Fruit fly (Drosophila melanogaster) whole organism, pupa: Measurements from ENCODE around the gene CG45011.

Experiments used
- CG10348 ChIP-seq: fragments of 200-800 bp; sonication (Bioruptor generic); IDR thresholded peaks from 2 replicates; pipeline ENCODE4 v1.3.6; 2022; ENCODE audit warnings: missing biosample characterization, missing genetic modification characterization
- CG12605 ChIP-seq: fragments of 200-800 bp; sonication (Bioruptor generic); IDR thresholded peaks from 2 replicates; pipeline ENCODE4 v1.3.6; 2022; ENCODE audit warnings: missing biosample characterization, missing genetic modification characterization
- CG13204 ChIP-seq: fragments of 200-800 bp; sonication (Bioruptor generic); optimal IDR thresholded peaks from 2 replicates; lab custom pipeline; 2018; ENCODE audit warnings: missing biosample characterization, mild to moderate bottlenecking, missing genetic modification characterization, moderate library complexity
- CG14655 ChIP-seq: fragments of 200-800 bp; sonication (Bioruptor generic); optimal IDR thresholded peaks from 3 replicates; lab custom pipeline; 2017; ENCODE audit warnings: mild to moderate bottlenecking, missing biosample characterization, missing genetic modification reagents, missing genetic modification characterization
- CG15710 ChIP-seq: fragments of 200-800 bp; sonication (Bioruptor generic); optimal IDR thresholded peaks from 2 replicates; lab custom pipeline; 2018; ENCODE audit warnings: missing biosample characterization, mild to moderate bottlenecking, missing genetic modification characterization, moderate library complexity
- CG17806 ChIP-seq: fragments of 200-800 bp; sonication (Bioruptor generic); optimal IDR thresholded peaks from 2 replicates; lab custom pipeline; 2018; ENCODE audit warnings: missing biosample characterization, mild to moderate bottlenecking, missing genetic modification characterization, moderate library complexity
- CG32121 ChIP-seq: fragments of 200-800 bp; sonication (Bioruptor generic); IDR thresholded peaks from 2 replicates; pipeline ENCODE4 v1.3.6; 2022; ENCODE audit warnings: missing biosample characterization, missing genetic modification characterization
- CG34367 ChIP-seq: fragments of 200-800 bp; sonication (Bioruptor generic); optimal IDR thresholded peaks from 2 replicates; lab custom pipeline; 2018; ENCODE audit warnings: missing biosample characterization, mild to moderate bottlenecking, missing genetic modification characterization
- CG4496 ChIP-seq: fragments of 200-800 bp; sonication (Bioruptor generic); IDR thresholded peaks from 3 replicates; pipeline ENCODE4 v1.3.6; 2022; ENCODE audit warnings: missing biosample characterization, missing genetic modification characterization
- CG8159 ChIP-seq: fragments of 200-800 bp; sonication (Bioruptor generic); optimal IDR thresholded peaks from 3 replicates; lab custom pipeline; 2018; ENCODE audit warnings: missing biosample characterization, mild to moderate bottlenecking, missing genetic modification characterization, moderate library complexity
- CG8301 ChIP-seq: fragments of 200-800 bp; sonication (Bioruptor generic); optimal IDR thresholded peaks from 2 replicates; lab custom pipeline; 2018; ENCODE audit warnings: missing biosample characterization, mild to moderate bottlenecking, missing genetic modification characterization
- CG9948 ChIP-seq: fragments of 200-800 bp; sonication (Bioruptor generic); optimal IDR thresholded peaks from 2 replicates; lab custom pipeline; 2018; ENCODE audit warnings: missing biosample characterization, mild to moderate bottlenecking, missing genetic modification characterization, moderate library complexity
- D1 ChIP-seq: fragments of 200-800 bp; sonication (Bioruptor generic); optimal IDR thresholded peaks from 2 replicates; lab custom pipeline; 2018; ENCODE audit warnings: missing biosample characterization, mild to moderate bottlenecking, missing genetic modification characterization, moderate library complexity
- EcR ChIP-seq: fragments of 200-800 bp; sonication (Bioruptor generic); optimal IDR thresholded peaks from 3 replicates; lab custom pipeline; 2019; ENCODE audit warnings: missing biosample characterization, missing genetic modification characterization, mild to moderate bottlenecking, moderate library complexity, missing genetic modification reagents
- Ets98B ChIP-seq: fragments of 200-800 bp; sonication (Bioruptor generic); IDR thresholded peaks from 2 replicates; pipeline ENCODE4 v1.3.6; 2022; ENCODE audit warnings: missing biosample characterization, missing genetic modification characterization
- Pif1A ChIP-seq: fragments of 200-800 bp; sonication (Bioruptor generic); optimal IDR thresholded peaks from 3 replicates; lab custom pipeline; 2016; ENCODE audit warnings: missing biosample characterization, missing genetic modification characterization
- Pif1B ChIP-seq: fragments of 200-800 bp; sonication (Bioruptor generic); optimal IDR thresholded peaks from 3 replicates; lab custom pipeline; 2016; ENCODE audit warnings: missing biosample characterization, missing genetic modification characterization
- Snoo ChIP-seq: fragments of 200-800 bp; sonication (Bioruptor generic); optimal IDR thresholded peaks from 3 replicates; lab custom pipeline; 2017; ENCODE audit warnings: missing biosample characterization, mild to moderate bottlenecking, missing genetic modification characterization, inconsistent platforms
- fd96Ca ChIP-seq: fragments of 200-800 bp; sonication (Bioruptor generic); IDR thresholded peaks from 3 replicates; pipeline ENCODE4 v1.3.6; 2022; ENCODE audit warnings: missing biosample characterization, missing genetic modification characterization
- gl ChIP-seq: fragments of 200-800 bp; sonication (Bioruptor generic); optimal IDR thresholded peaks from 2 replicates; lab custom pipeline; 2018; ENCODE audit warnings: missing biosample characterization, mild to moderate bottlenecking, missing genetic modification characterization
- rn ChIP-seq: fragments of 200-800 bp; sonication (Bioruptor generic); IDR thresholded peaks from 2 replicates; pipeline ENCODE4 v1.3.6; 2022; ENCODE audit warnings: missing biosample characterization, missing genetic modification characterization

CG45011 gene

DNA sequence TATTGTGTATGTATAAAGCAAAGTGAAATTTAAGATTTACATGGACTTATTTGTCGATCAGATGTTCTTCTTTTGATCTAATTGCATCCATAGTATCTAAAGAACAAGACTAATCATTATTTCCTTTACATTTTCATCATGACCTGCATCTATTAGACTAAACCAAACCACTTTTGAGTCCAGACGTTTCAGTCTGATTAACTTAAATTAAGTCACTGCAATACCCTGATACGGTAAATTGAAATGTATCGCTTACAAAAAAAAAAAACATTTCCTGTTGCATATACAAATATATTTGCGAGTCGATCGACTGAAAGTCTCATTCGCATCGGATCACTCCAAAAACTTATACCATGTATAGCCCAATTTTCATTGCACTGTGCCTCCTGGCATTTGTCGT is at the start of gene CG45011:
CG45011 (plus strand) TSS at position 301 of the 400 bp plus-strand sequence.
- TF ChIP-seq gl, result no peak
- TF ChIP-seq CG34367 (tag; lab: Kevin White, UChicago), result no peak
- TF ChIP-seq CG10348 (GFP tag; lab: Robert Waterston, UW), result no peak
- no peak for TF ChIP-seq CG14655 (GFP tag; lab: Kevin White, UChicago)
- TF ChIP-seq CG17806 (tag; lab: Kevin White, UChicago), result no peak
- TF ChIP-seq CG9948, result no peak
- no peak for TF ChIP-seq D1 (tag; lab: Kevin White, UChicago)
- TF ChIP-seq CG32121 (GFP tag; lab: Robert Waterston, UW), result no peak
- no peak for TF ChIP-seq Pif1B (GFP tag; lab: Kevin White, UChicago)

DNA sequence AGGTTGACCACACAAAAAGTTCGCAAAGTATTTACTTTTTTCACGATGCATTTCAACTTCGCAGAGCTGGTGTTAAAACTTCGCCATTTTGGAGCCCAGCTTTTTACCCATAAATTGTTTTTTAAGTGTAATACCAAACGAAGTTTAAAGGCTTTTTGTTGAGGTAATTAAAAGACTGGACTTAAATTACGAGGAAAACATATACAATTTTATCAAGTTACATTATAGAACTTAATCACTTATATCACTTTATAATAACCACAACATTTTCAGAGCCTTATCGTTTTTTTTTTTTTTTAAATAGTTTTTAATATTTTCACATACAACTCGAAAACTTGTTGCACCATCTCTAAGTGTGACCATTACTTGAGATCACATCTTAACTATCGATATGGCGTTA is 45.9 kb upstream of the CG45011 start, which contains the start of gene CG14931:
CG14931 (plus strand) TSS at position 301 of the 400 bp plus-strand sequence.
- TF ChIP-seq CG17806 (tag; lab: Kevin White, UChicago), result no peak
- no peak for TF ChIP-seq rn (GFP tag; lab: Robert Waterston, UW)
- no peak for TF ChIP-seq EcR
- no peak for TF ChIP-seq CG34367 (tag; lab: Kevin White, UChicago)
- no peak for TF ChIP-seq Ets98B
- no peak for TF ChIP-seq gl
- no peak for TF ChIP-seq Snoo (tag; lab: Kevin White, UChicago)
- TF ChIP-seq CG32121 (GFP tag; lab: Robert Waterston, UW), result no peak
- no peak for TF ChIP-seq CG9948
- no peak for TF ChIP-seq CG8159 (tag; lab: Kevin White, UChicago)
- no peak for TF ChIP-seq CG12605 (GFP tag; lab: Robert Waterston, UW)
- TF ChIP-seq CG14655 (GFP tag; lab: Kevin White, UChicago), result no peak
- no peak for TF ChIP-seq CG8301 (tag; lab: Kevin White, UChicago)
- TF ChIP-seq CG4496 (GFP tag; lab: Robert Waterston, UW), result no peak
- TF ChIP-seq D1 (tag; lab: Kevin White, UChicago), result no peak
- TF ChIP-seq Pif1B (GFP tag; lab: Kevin White, UChicago), result no peak
- no peak for TF ChIP-seq fd96Ca (GFP tag; lab: Robert Waterston, UW)
- TF ChIP-seq CG13204, result no peak

dm6 chr2L:11789690-11790089 is 44.2 kb upstream of the CG45011 start, which contains the start of gene CG14932:
TSS of gene CG14932 (plus strand) at chr2L:11789919.
- no peak for TF ChIP-seq EcR
- TF ChIP-seq Pif1B (GFP tag; lab: Kevin White, UChicago), result no peak
- no peak for TF ChIP-seq CG32121 (GFP tag; lab: Robert Waterston, UW)
- TF ChIP-seq CG34367 (tag; lab: Kevin White, UChicago), result no peak
- TF ChIP-seq fd96Ca (GFP tag; lab: Robert Waterston, UW), result no peak
- TF ChIP-seq rn (GFP tag; lab: Robert Waterston, UW), result no peak
- TF ChIP-seq CG13204, result no peak
- no peak for TF ChIP-seq Snoo (tag; lab: Kevin White, UChicago)
- no peak for TF ChIP-seq Pif1A (GFP tag; lab: Kevin White, UChicago)
- TF ChIP-seq, all 21 proteins: peak for 0

DNA sequence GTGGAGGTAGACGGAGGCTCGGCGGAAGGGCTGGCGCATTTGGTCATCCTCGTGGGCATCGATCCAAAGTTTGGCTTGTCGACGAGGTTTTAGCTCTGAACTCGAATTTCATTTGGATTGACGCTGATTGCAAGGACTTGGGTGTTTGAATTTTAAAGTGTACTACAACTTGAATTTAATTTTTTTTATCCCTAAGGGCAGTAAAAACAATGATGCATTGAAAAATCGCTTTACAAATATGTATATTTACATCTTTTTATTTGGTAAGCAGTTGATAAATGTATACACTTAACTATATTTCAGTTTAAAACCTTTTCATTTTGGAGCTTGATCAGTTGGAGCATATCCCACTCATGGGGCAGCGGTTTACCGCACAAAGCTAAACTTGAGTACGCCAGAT is 41.6 kb upstream of the CG45011 start, which contains the start of gene Tsp33B:
Tsp33B (minus strand) TSS at position 101 of the 400 bp plus-strand sequence.
- TF ChIP-seq Snoo (tag; lab: Kevin White, UChicago) (no peak), CG12605 (GFP tag; lab: Robert Waterston, UW) (no peak), CG32121 (GFP tag; lab: Robert Waterston, UW) (no peak), CG8301 (tag; lab: Kevin White, UChicago) (no peak), Pif1A (GFP tag; lab: Kevin White, UChicago) (no peak)

- TF ChIP-seq Pif1A (GFP tag; lab: Kevin White, UChicago) (no peak), D1 (tag; lab: Kevin White, UChicago) (no peak), fd96Ca (GFP tag; lab: Robert Waterston, UW) (no peak), CG8301 (tag; lab: Kevin White, UChicago) (no peak), CG9948 (no peak), CG4496 (GFP tag; lab: Robert Waterston, UW) (no peak), CG12605 (GFP tag; lab: Robert Waterston, UW) (no peak), CG14655 (GFP tag; lab: Kevin White, UChicago) (no peak), Pif1B (GFP tag; lab: Kevin White, UChicago) (no peak), rn (GFP tag; lab: Robert Waterston, UW) (no peak), CG13204 (no peak), CG32121 (GFP tag; lab: Robert Waterston, UW) (no peak), CG15710 (tag; lab: Kevin White, UChicago) (no peak), CG17806 (tag; lab: Kevin White, UChicago) (no peak), CG8159 (tag; lab: Kevin White, UChicago) (no peak), EcR (no peak), gl (no peak), Ets98B (no peak), CG10348 (GFP tag; lab: Robert Waterston, UW) (no peak)
These were observed 39.9 kb upstream of the CG45011 start, which contains the start of gene CG14937 for dm6 chr2L:11793986-11794385. TSS of gene CG14937 (minus strand) at chr2L:11794086.

- TF ChIP-seq CG8301 (tag; lab: Kevin White, UChicago), result no peak
- no peak for TF ChIP-seq Ets98B
These were observed 36.8 kb upstream of the CG45011 start for dm6 chr2L:11797127-11797526.
